Fruit fly (Drosophila melanogaster) whole organism, embryonic: ENCODE data around the gene UbcE2M.

ENCODE experiments used
- ATbp ChIP-seq: fragments of 200-800 bp; sonication (Bioruptor generic); optimal IDR thresholded peaks from 2 replicates; lab custom pipeline; 2017; ENCODE audit warnings: missing biosample characterization, mild to moderate bottlenecking, missing genetic modification characterization, missing genetic modification reagents
- Atf6 ChIP-seq: fragments of 200-800 bp; sonication (Bioruptor generic); IDR thresholded peaks from 2 replicates; pipeline ENCODE4 v1.3.6; 2022; ENCODE audit warnings: missing biosample characterization, missing genetic modification characterization
- Awh ChIP-seq: fragments of 200-800 bp; sonication (Bioruptor generic); IDR thresholded peaks from 2 replicates; pipeline ENCODE4, ENCODE4 v1.3.6; 2022; ENCODE audit warnings: missing biosample characterization, missing genetic modification characterization
- BEAF-32 ChIP-seq: fragments of 200-800 bp; sonication (Bioruptor generic); optimal IDR thresholded peaks from 3 replicates; lab custom pipeline; 2017; ENCODE audit warnings: missing biosample characterization, missing genetic modification characterization, mild to moderate bottlenecking, moderate library complexity, missing genetic modification reagents
- CG10543 ChIP-seq: fragments of 200-800 bp; sonication (Bioruptor generic); optimal IDR thresholded peaks from 3 replicates; lab custom pipeline; 2017; ENCODE audit warnings: missing biosample characterization, mild to moderate bottlenecking, missing genetic modification characterization, moderate library complexity
- CG10565 ChIP-seq: fragments of 200-800 bp; sonication (Bioruptor generic); optimal IDR thresholded peaks from 3 replicates; lab custom pipeline; 2016; ENCODE audit warnings: missing biosample characterization, mild to moderate bottlenecking, missing genetic modification characterization
- CG12071 ChIP-seq: fragments of 200-800 bp; sonication (Bioruptor generic); optimal IDR thresholded peaks from 3 replicates; lab custom pipeline; 2018; ENCODE audit warnings: missing biosample characterization, mild to moderate bottlenecking, missing genetic modification characterization
- CG15514 ChIP-seq: fragments of 200-800 bp; sonication (Bioruptor generic); optimal IDR thresholded peaks from 3 replicates; lab custom pipeline; 2017; ENCODE audit warnings: missing biosample characterization, missing genetic modification characterization, mild to moderate bottlenecking, moderate library complexity, missing genetic modification reagents
- CG17186 ChIP-seq: fragments of 200-800 bp; sonication (Bioruptor generic); optimal IDR thresholded peaks from 3 replicates; lab custom pipeline; 2017; ENCODE audit warnings: missing biosample characterization, missing genetic modification reagents, missing genetic modification characterization
- CG17802 ChIP-seq: fragments of 200-800 bp; sonication (Bioruptor generic); optimal IDR thresholded peaks from 2 replicates; lab custom pipeline; 2018; ENCODE audit warnings: missing biosample characterization, mild to moderate bottlenecking, missing genetic modification characterization, moderate library complexity
- CG17829 ChIP-seq: fragments of 200-800 bp; optimal IDR thresholded peaks from 2 replicates; lab custom pipeline; 2019; ENCODE audit warnings: missing biosample characterization, mild to moderate bottlenecking, missing genetic modification characterization, moderate library complexity
- CG17912 ChIP-seq: fragments of 200-800 bp; sonication (Bioruptor generic); optimal IDR thresholded peaks from 2 replicates; lab custom pipeline; 2018; ENCODE audit warnings: missing biosample characterization, mild to moderate bottlenecking, missing genetic modification characterization
- CG18262 ChIP-seq: fragments of 200-800 bp; optimal IDR thresholded peaks from 3 replicates; lab custom pipeline; 2019; ENCODE audit warnings: missing biosample characterization, mild to moderate bottlenecking, missing genetic modification characterization, moderate library complexity
- CG2889 ChIP-seq: fragments of 200-800 bp; sonication (Bioruptor generic); IDR thresholded peaks from 3 replicates; pipeline ENCODE4 v1.3.6; 2022; ENCODE audit warnings: missing biosample characterization, missing genetic modification characterization
- CG3065 ChIP-seq: fragments of 200-800 bp; sonication (Bioruptor generic); optimal IDR thresholded peaks from 2 replicates; lab custom pipeline; 2016; ENCODE audit warnings: missing biosample characterization, missing genetic modification characterization
- CG4404 ChIP-seq: fragments of 200-800 bp; sonication (Bioruptor generic); IDR thresholded peaks from 2 replicates; pipeline ENCODE4 v1.3.6; 2022; ENCODE audit warnings: missing biosample characterization, missing genetic modification characterization
- CG4424 ChIP-seq: fragments of 200-800 bp; sonication (Bioruptor generic); optimal IDR thresholded peaks from 3 replicates; lab custom pipeline; 2016; ENCODE audit warnings: missing biosample characterization, missing genetic modification characterization
- CG4820 ChIP-seq: fragments of 200-800 bp; sonication (Bioruptor generic); optimal IDR thresholded peaks from 3 replicates; lab custom pipeline; 2016; ENCODE audit warnings: missing biosample characterization, missing genetic modification characterization
- CG5180 ChIP-seq: fragments of 200-800 bp; sonication (Bioruptor generic); optimal IDR thresholded peaks from 3 replicates; lab custom pipeline; 2017; ENCODE audit warnings: missing biosample characterization, missing genetic modification characterization, mild to moderate bottlenecking, moderate library complexity, missing genetic modification reagents
- CG8290 ChIP-seq, 3 experiments: fragments of 200-800 bp; sonication (Bioruptor generic); optimal IDR thresholded peaks; 2 replicates each; lab custom pipeline; 2016 to 2019; ENCODE audit warnings: missing biosample characterization in 3 of 3, missing genetic modification characterization in 3 of 3, mild to moderate bottlenecking in 2 of 3, moderate library complexity in 1 of 3
- Dbx ChIP-seq: fragments of 200-800 bp; sonication (Bioruptor generic); IDR thresholded peaks from 3 replicates; pipeline ENCODE4 v1.3.6; 2022; ENCODE audit warnings: missing biosample characterization, missing genetic modification characterization
- Elba2 ChIP-seq: fragments of 200-800 bp; sonication (Bioruptor generic); optimal IDR thresholded peaks from 3 replicates; lab custom pipeline; 2016; ENCODE audit warnings: missing biosample characterization, missing genetic modification characterization
- Fer1 ChIP-seq: fragments of 200-800 bp; sonication (Bioruptor generic); optimal IDR thresholded peaks from 2 replicates; lab custom pipeline; 2017; ENCODE audit warnings: missing biosample characterization, mild to moderate bottlenecking, missing genetic modification characterization
- Fer3 ChIP-seq: fragments of 200-800 bp; sonication (Bioruptor generic); optimal IDR thresholded peaks from 2 replicates; lab custom pipeline; 2018; ENCODE audit warnings: missing biosample characterization, mild to moderate bottlenecking, missing genetic modification characterization, moderate library complexity
- Hr51 ChIP-seq, 2 experiments: fragments of 200-800 bp; sonication (Bioruptor generic); optimal IDR thresholded peaks; 2 replicates in 1 of 2; 3 replicates in 1 of 2; lab custom pipeline; 2016 to 2018; ENCODE audit warnings: missing biosample characterization in 2 of 2, missing genetic modification characterization in 2 of 2, mild to moderate bottlenecking in 1 of 2, moderate library complexity in 1 of 2
- Lhr ChIP-seq: fragments of 200-800 bp; sonication (Bioruptor generic); optimal IDR thresholded peaks from 3 replicates; lab custom pipeline; 2017; ENCODE audit warnings: mild to moderate bottlenecking, missing biosample characterization, missing genetic modification reagents, missing genetic modification characterization
- NC2β ChIP-seq: fragments of 200-800 bp; sonication (Bioruptor generic); optimal IDR thresholded peaks from 2 replicates; lab custom pipeline; 2016; ENCODE audit warnings: missing biosample characterization, missing genetic modification characterization
- Opbp ChIP-seq: fragments of 200-800 bp; sonication (Bioruptor generic); IDR thresholded peaks from 3 replicates; pipeline ENCODE4 v1.3.6; 2022; ENCODE audit warnings: missing biosample characterization, missing genetic modification characterization; ENCODE audit not compliant: partially characterized antibody
- PHDP ChIP-seq: fragments of 200-800 bp; sonication (Bioruptor generic); optimal IDR thresholded peaks from 3 replicates; lab custom pipeline; 2018; ENCODE audit warnings: missing biosample characterization, mild to moderate bottlenecking, missing genetic modification characterization, moderate library complexity
- Poxn ChIP-seq: fragments of 200-800 bp; sonication (Bioruptor generic); IDR thresholded peaks from 2 replicates; pipeline ENCODE4 v1.3.6; 2022; ENCODE audit warnings: missing biosample characterization, missing genetic modification characterization
- TFAM ChIP-seq: fragments of 200-800 bp; sonication (Bioruptor generic); optimal IDR thresholded peaks from 2 replicates; lab custom pipeline; 2017; ENCODE audit warnings: missing biosample characterization, missing genetic modification characterization, inconsistent platforms
- bab2 ChIP-seq: fragments of 200-800 bp; sonication (Bioruptor generic); optimal IDR thresholded peaks from 2 replicates; lab custom pipeline; 2016; ENCODE audit warnings: missing biosample characterization, missing genetic modification characterization
- croc ChIP-seq: fragments of 200-800 bp; sonication (Bioruptor generic); conservative IDR thresholded peaks from 3 replicates; pipeline ENCODE4 v1.3.6; 2022; ENCODE audit warnings: missing biosample characterization, missing genetic modification characterization
- dmrt11E ChIP-seq: fragments of 200-800 bp; sonication (Bioruptor generic); optimal IDR thresholded peaks from 3 replicates; lab custom pipeline; 2018; ENCODE audit warnings: missing biosample characterization, mild to moderate bottlenecking, missing genetic modification characterization, moderate library complexity
- en ChIP-seq: fragments of 200-800 bp; sonication (Bioruptor generic); optimal IDR thresholded peaks from 2 replicates; lab custom pipeline; 2016; ENCODE audit warnings: missing biosample characterization, missing genetic modification characterization
- fu2 ChIP-seq: fragments of 200-800 bp; sonication (Bioruptor generic); optimal IDR thresholded peaks from 2 replicates; lab custom pipeline; 2016; ENCODE audit warnings: missing biosample characterization, missing genetic modification characterization
- gem ChIP-seq: fragments of 200-800 bp; sonication (Bioruptor generic); optimal IDR thresholded peaks from 2 replicates; lab custom pipeline; 2019; ENCODE audit warnings: missing biosample characterization, mild to moderate bottlenecking, missing genetic modification characterization, moderate library complexity
- ham ChIP-seq: fragments of 200-800 bp; sonication (Bioruptor generic); IDR thresholded peaks from 2 replicates; pipeline ENCODE4 v1.3.6; 2022; ENCODE audit warnings: missing biosample characterization, missing genetic modification characterization
- her ChIP-seq: fragments of 200-800 bp; sonication (Bioruptor generic); optimal IDR thresholded peaks from 2 replicates; lab custom pipeline; 2016; ENCODE audit warnings: missing biosample characterization, missing genetic modification characterization
- jumu ChIP-seq: fragments of 200-800 bp; sonication (Bioruptor generic); optimal IDR thresholded peaks from 3 replicates; lab custom pipeline; 2016; ENCODE audit warnings: missing biosample characterization, missing genetic modification characterization
- nmo ChIP-seq: fragments of 200-800 bp; sonication (Bioruptor generic); optimal IDR thresholded peaks from 2 replicates; lab custom pipeline; 2018; ENCODE audit warnings: missing biosample characterization, mild to moderate bottlenecking, missing genetic modification characterization, moderate library complexity
- row ChIP-seq: fragments of 200-800 bp; sonication (Bioruptor generic); IDR thresholded peaks from 3 replicates; pipeline ENCODE4 v1.3.6; 2022; ENCODE audit warnings: missing biosample characterization, missing genetic modification characterization
- slbo ChIP-seq: fragments of 200-800 bp; sonication (Bioruptor generic); IDR thresholded peaks from 2 replicates; pipeline ENCODE4 v1.3.6; 2022; ENCODE audit warnings: missing biosample characterization, missing genetic modification characterization
- slp2 ChIP-seq: fragments of 200-800 bp; sonication (Bioruptor generic); optimal IDR thresholded peaks from 2 replicates; lab custom pipeline; 2016; ENCODE audit warnings: missing biosample characterization, missing genetic modification characterization
- stwl ChIP-seq: fragments of 200-800 bp; sonication (Bioruptor generic); optimal IDR thresholded peaks from 3 replicates; lab custom pipeline; 2018; ENCODE audit warnings: missing biosample characterization, mild to moderate bottlenecking, missing genetic modification characterization, moderate library complexity
- tap ChIP-seq: fragments of 200-800 bp; optimal IDR thresholded peaks from 3 replicates; lab custom pipeline; 2019; ENCODE audit warnings: missing biosample characterization, mild to moderate bottlenecking, missing genetic modification characterization, moderate library complexity
- tna ChIP-seq: fragments of 200-800 bp; sonication (Bioruptor generic); IDR thresholded peaks from 2 replicates; pipeline ENCODE4 v1.3.6; 2022; ENCODE audit warnings: missing biosample characterization, missing genetic modification characterization; ENCODE audit not compliant: partially characterized antibody

UbcE2M gene

dm6 chr3L:8185263-8186227 is 12.2 kb downstream of the UbcE2M start (continued):
- peak; percentile 2 for TF ChIP-seq her (GFP tag; lab: Kevin White, UChicago)
- 0 out of 3 replicates have a peak, but pooled peaks have one; percentile 45 for TF ChIP-seq CG2889 (GFP tag; lab: Robert Waterston, UW)
- TF ChIP-seq jumu (GFP tag; lab: Kevin White, UChicago) = peak; percentile 42
- TF ChIP-seq tna (GFP tag; lab: Robert Waterston, UW) = no peak
- peak; percentile 32 for TF ChIP-seq CG17829 (tag; lab: Kevin White, UChicago)
- TF ChIP-seq CG10565 (GFP tag; lab: Kevin White, UChicago) = no peak
- no peak for TF ChIP-seq NC2β
- peak; percentile 37 to 62 for TF ChIP-seq Hr51 (GFP tag; optimal IDR thresholded peaks at IDR 0.05; lab: Kevin White, UChicago)
- no peak for TF ChIP-seq CG8290 (GFP tag; optimal IDR thresholded peaks at IDR 0.05; lab: Kevin White, UChicago)
- peak in 1 of 2 experiments; percentile 61 for TF ChIP-seq CG8290 (tag; optimal IDR thresholded peaks at IDR 0.05; lab: Kevin White, UChicago)
- TF ChIP-seq slbo (GFP tag; lab: Robert Waterston, UW) = peak; percentile 69
- no peak for TF ChIP-seq Dbx (GFP tag; lab: Robert Waterston, UW)
- peak; percentile 67 for TF ChIP-seq Atf6 (GFP tag; lab: Robert Waterston, UW)
- peak; percentile 62 for TF ChIP-seq gem
- 0 out of 2 replicates have a peak, but pooled peaks have one; percentile 25 for TF ChIP-seq Awh (GFP tag; lab: Robert Waterston, UW)
- TF ChIP-seq CG15514 (GFP tag; lab: Kevin White, UChicago) = no peak
- TF ChIP-seq PHDP = peak; percentile 11
- peak; percentile 51 for TF ChIP-seq fu2 (GFP tag; lab: Kevin White, UChicago)
- TF ChIP-seq CG3065 (GFP tag; lab: Kevin White, UChicago) = no peak
- TF ChIP-seq CG17186 (GFP tag; lab: Kevin White, UChicago) = no peak
- TF ChIP-seq Elba2 (GFP tag; lab: Kevin White, UChicago) = peak; percentile 67
- TF ChIP-seq slp2 = peak; percentile 9
- TF ChIP-seq ham = 0 out of 2 replicates have a peak, but pooled peaks have one; percentile 25
- TF ChIP-seq Poxn = no peak
- TF ChIP-seq ATbp (GFP tag; lab: Kevin White, UChicago) = peak; percentile 26
- no peak for TF ChIP-seq Lhr (GFP tag; lab: Kevin White, UChicago)
- peak; percentile 38 for TF ChIP-seq Fer3 (tag; lab: Kevin White, UChicago)
- no peak for TF ChIP-seq stwl (tag; lab: Kevin White, UChicago)
- no peak for TF ChIP-seq CG17912 (GFP tag; lab: Kevin White, UChicago)
- no peak for TF ChIP-seq croc (GFP tag; lab: Robert Waterston, UW)
- TF ChIP-seq nmo (GFP tag; lab: Kevin White, UChicago) = peak; percentile 37
- TF ChIP-seq CG18262 (tag; lab: Kevin White, UChicago) = peak; percentile 31
- peak; percentile 97 for TF ChIP-seq row (GFP tag; lab: Robert Waterston, UW)
- peak; percentile 12 for TF ChIP-seq CG5180 (GFP tag; lab: Kevin White, UChicago)
- peak; percentile 43 for TF ChIP-seq CG4424 (GFP tag; lab: Kevin White, UChicago)
- peak; percentile 37 for TF ChIP-seq bab2
- TF ChIP-seq CG4404 = no peak
- TF ChIP-seq TFAM (GFP tag; lab: Kevin White, UChicago) = no peak
- peak; percentile 53 for TF ChIP-seq Fer1
- peak; percentile 92 for TF ChIP-seq CG10543 (GFP tag; lab: Kevin White, UChicago)
- TF ChIP-seq tap = peak; percentile 31
- TF ChIP-seq Opbp (GFP tag; lab: Robert Waterston, UW) = no peak
- peak; percentile 33 for TF ChIP-seq CG4820 (GFP tag; lab: Kevin White, UChicago)
- no peak for TF ChIP-seq en (GFP tag; lab: Kevin White, UChicago)
- no peak for TF ChIP-seq BEAF-32
- no peak for TF ChIP-seq CG17802
- no peak for TF ChIP-seq dmrt11E (tag; lab: Kevin White, UChicago)
- TF ChIP-seq CG12071 = no peak
